Worm (Caenorhabditis elegans) whole organism, early embryonic: Measurements from ENCODE around the gene Y116A8C.463.

Experiments
- B0310.2 ChIP-seq: sonication (generic microtip); optimal IDR thresholded peaks from 2 replicates; lab custom pipeline; 2016; ENCODE audit warnings: mild to moderate bottlenecking, missing genetic modification characterization, missing compliant biosample characterization
- F13C5.2 ChIP-seq: sonication (generic microtip); optimal IDR thresholded peaks from 2 replicates; lab custom pipeline; 2017; ENCODE audit warnings: mild to moderate bottlenecking, missing genetic modification characterization, inconsistent platforms, missing compliant biosample characterization
- aly-1 ChIP-seq: sonication (generic microtip); optimal IDR thresholded peaks from 2 replicates; lab custom pipeline; 2016; ENCODE audit warnings: missing genetic modification characterization, missing compliant biosample characterization
- ama-1 ChIP-seq: fragments of 150-350 bp; optimal IDR thresholded peaks from 2 replicates; lab custom pipeline; 2014
- ceh-13 ChIP-seq: fragments of 200-800 bp; sonication (Bioruptor generic); optimal IDR thresholded peaks from 2 replicates; lab custom pipeline; 2018; ENCODE audit warnings: mild to moderate bottlenecking, missing genetic modification characterization, missing compliant biosample characterization
- ceh-36 ChIP-seq: sonication (generic microtip); optimal IDR thresholded peaks from 2 replicates; lab custom pipeline; 2016; ENCODE audit warnings: missing genetic modification characterization, inconsistent platforms, missing compliant biosample characterization
- ets-7 ChIP-seq: sonication (generic microtip); optimal IDR thresholded peaks from 2 replicates; lab custom pipeline; 2016; ENCODE audit warnings: missing genotype, missing genetic modification characterization, missing compliant biosample characterization
- flt-1 ChIP-seq: fragments of 200-800 bp; sonication (Bioruptor generic); IDR thresholded peaks from 2 replicates; pipeline ENCODE4 v1.3.6; 2022; ENCODE audit warnings: missing genetic modification characterization, missing compliant biosample characterization
- hmbx-1 ChIP-seq: sonication (generic microtip); optimal IDR thresholded peaks from 2 replicates; lab custom pipeline; 2016; ENCODE audit warnings: mild to moderate bottlenecking, missing genetic modification characterization, missing compliant biosample characterization
- hmg-4 ChIP-seq: fragments of 200-800 bp; sonication (Bioruptor generic); optimal IDR thresholded peaks from 2 replicates; lab custom pipeline; 2018; ENCODE audit warnings: mild to moderate bottlenecking, missing genetic modification characterization, missing compliant biosample characterization
- hnd-1 ChIP-seq: sonication (generic microtip); optimal IDR thresholded peaks from 2 replicates; lab custom pipeline; 2016; ENCODE audit warnings: missing genetic modification characterization, missing compliant biosample characterization
- pes-1 ChIP-seq: fragments of 200-800 bp; sonication (Bioruptor generic); IDR thresholded peaks from 2 replicates; pipeline ENCODE4 v1.3.6; 2022; ENCODE audit warnings: missing genetic modification reagents, missing genetic modification characterization, missing compliant biosample characterization
- scrt-1 ChIP-seq: fragments of 200-800 bp; sonication (Bioruptor generic); IDR thresholded peaks from 2 replicates; pipeline ENCODE4 v1.3.6; 2022; ENCODE audit warnings: missing genetic modification characterization, missing compliant biosample characterization
- sea-1 ChIP-seq: fragments of 200-800 bp; sonication (Bioruptor generic); conservative IDR thresholded peaks from 2 replicates; pipeline ENCODE4 v1.3.6; 2022; ENCODE audit warnings: missing genetic modification characterization, missing compliant biosample characterization
- tbx-11 ChIP-seq: fragments of 200-800 bp; sonication (Bioruptor generic); IDR thresholded peaks from 2 replicates; pipeline ENCODE4 v1.3.6; 2022; ENCODE audit warnings: missing genetic modification characterization, missing compliant biosample characterization
- tbx-37 ChIP-seq: fragments of 200-800 bp; sonication (Bioruptor generic); conservative IDR thresholded peaks from 2 replicates; pipeline ENCODE4 v1.3.6; 2022; ENCODE audit warnings: missing genetic modification reagents, missing genetic modification characterization, missing compliant biosample characterization
- tra-4 ChIP-seq: sonication (generic microtip); optimal IDR thresholded peaks from 2 replicates; lab custom pipeline; 2017; ENCODE audit warnings: missing genetic modification characterization, missing compliant biosample characterization

Y116A8C.463 gene

ce11 chrIV:16924092-16924491, 4.6 kb downstream of the Y116A8C.463 start, which contains the start of gene nep-24:
nep-24 (plus strand) TSS chrIV:16924392.
- TF ChIP-seq ama-1 (lab: Kevin White, UChicago) (no peak), flt-1 (GFP tag; lab: Robert Waterston, UW) (no peak), aly-1 (tag; lab: Kevin White, UChicago) (no peak), tbx-11 (GFP tag; lab: Robert Waterston, UW) (no peak), ets-7 (tag; lab: Kevin White, UChicago) (no peak)

- 0 out of 2 replicates have a peak, but pooled peaks have one; percentile 21 for TF ChIP-seq tbx-11 (GFP tag; lab: Robert Waterston, UW)
- no peak for TF ChIP-seq tbx-37 (GFP tag; lab: Robert Waterston, UW)
- 0 out of 2 replicates have a peak, but pooled peaks have one; percentile 13 for TF ChIP-seq pes-1 (GFP tag; lab: Robert Waterston, UW)
Measured at ce11 chrIV:16925363-16925863, 5.9 kb downstream of the Y116A8C.463 start.

DNA sequence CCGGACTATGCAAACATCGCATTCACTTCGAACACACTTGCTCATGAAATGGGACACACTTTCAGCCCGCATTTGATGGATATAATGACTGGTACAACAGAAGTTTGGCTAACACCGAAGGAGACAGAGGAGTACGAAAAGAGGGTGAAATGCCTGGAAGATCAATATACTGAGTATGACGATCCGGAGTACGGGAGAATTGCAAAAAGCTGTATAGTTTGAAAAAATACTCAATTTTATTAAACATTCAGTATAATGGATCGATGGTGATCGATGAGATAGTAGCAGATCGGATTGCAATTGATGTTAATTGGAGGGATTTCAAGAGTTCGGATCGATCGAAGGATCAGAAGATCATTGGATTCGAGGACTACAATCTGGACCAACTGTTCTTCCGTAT, 7.0 kb downstream of the Y116A8C.463 start:
- TF ChIP-seq ama-1 (lab: Kevin White, UChicago) (no peak), tbx-37 (GFP tag; lab: Robert Waterston, UW) (no peak), scrt-1 (no peak), flt-1 (GFP tag; lab: Robert Waterston, UW) (no peak), ets-7 (tag; lab: Kevin White, UChicago) (no peak), tra-4 (tag; lab: Kevin White, UChicago) (no peak), hmg-4 (GFP tag; lab: Kevin White, UChicago) (no peak)

ce11 chrIV:16931077-16931476, 11.6 kb downstream of the Y116A8C.463 start, which contains the start of gene Y116A8C.49:
Y116A8C.49 (minus strand) TSS chrIV:16931177.
- TF ChIP-seq tbx-37 (GFP tag; lab: Robert Waterston, UW): no peak
- TF ChIP-seq tra-4 (tag; lab: Kevin White, UChicago): no peak
- no peak for TF ChIP-seq sea-1
- no peak for TF ChIP-seq ceh-36 (tag; lab: Kevin White, UChicago)
- TF ChIP-seq ama-1 (lab: Kevin White, UChicago): no peak
- TF ChIP-seq B0310.2 (tag; lab: Kevin White, UChicago): no peak
- no peak for TF ChIP-seq aly-1 (tag; lab: Kevin White, UChicago)
- TF ChIP-seq F13C5.2: no peak
- no peak for TF ChIP-seq hmg-4 (GFP tag; lab: Kevin White, UChicago)
- no peak for TF ChIP-seq pes-1 (GFP tag; lab: Robert Waterston, UW)
- no peak for TF ChIP-seq ceh-13 (GFP tag; lab: Kevin White, UChicago)
- TF ChIP-seq scrt-1: no peak
- TF ChIP-seq ets-7 (tag; lab: Kevin White, UChicago): no peak
- TF ChIP-seq tbx-11 (GFP tag; lab: Robert Waterston, UW): no peak
- TF ChIP-seq hmbx-1: no peak

ce11 chrIV:16936053-16936452, 16.5 kb downstream of the Y116A8C.463 start:
- TF ChIP-seq ceh-36 (tag; lab: Kevin White, UChicago) (no peak), ceh-13 (GFP tag; lab: Kevin White, UChicago) (no peak), flt-1 (GFP tag; lab: Robert Waterston, UW) (no peak), ets-7 (tag; lab: Kevin White, UChicago) (no peak), F13C5.2 (no peak), aly-1 (tag; lab: Kevin White, UChicago) (no peak), sea-1 (no peak), ama-1 (lab: Kevin White, UChicago) (no peak), B0310.2 (tag; lab: Kevin White, UChicago) (no peak), tra-4 (tag; lab: Kevin White, UChicago) (no peak), hnd-1 (tag; lab: Kevin White, UChicago) (no peak), hmg-4 (GFP tag; lab: Kevin White, UChicago) (no peak), scrt-1 (no peak), tbx-37 (GFP tag; lab: Robert Waterston, UW) (no peak), hmbx-1 (no peak), tbx-11 (GFP tag; lab: Robert Waterston, UW) (no peak), pes-1 (GFP tag; lab: Robert Waterston, UW) (no peak)

DNA sequence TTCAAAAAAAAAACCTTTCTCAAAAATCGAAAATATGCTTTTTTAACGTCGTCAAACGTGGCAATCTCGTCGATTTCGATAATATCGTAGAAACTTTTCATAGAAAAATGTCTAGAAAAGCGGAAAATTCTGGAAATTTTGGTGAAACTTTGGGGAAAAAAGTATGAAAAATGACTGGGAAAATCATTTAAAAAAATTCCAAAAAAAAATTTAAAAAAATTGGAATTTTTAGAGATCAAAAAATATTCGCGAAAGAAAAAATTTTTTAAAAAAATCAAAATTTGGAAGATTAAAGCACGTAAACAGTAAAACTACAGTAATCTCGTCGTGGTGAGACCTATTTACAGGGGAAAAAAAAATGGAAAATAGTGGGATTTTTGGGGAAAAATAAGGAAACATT, 19.5 kb downstream of the Y116A8C.463 start, which contains the start of gene Y116A8C.10:
Y116A8C.10 (minus strand) TSS at position 101 of the 400 bp plus-strand sequence.
- no peak for TF ChIP-seq hmbx-1
- TF ChIP-seq tbx-11 (GFP tag; lab: Robert Waterston, UW): no peak
- no peak for TF ChIP-seq pes-1 (GFP tag; lab: Robert Waterston, UW)

DNA sequence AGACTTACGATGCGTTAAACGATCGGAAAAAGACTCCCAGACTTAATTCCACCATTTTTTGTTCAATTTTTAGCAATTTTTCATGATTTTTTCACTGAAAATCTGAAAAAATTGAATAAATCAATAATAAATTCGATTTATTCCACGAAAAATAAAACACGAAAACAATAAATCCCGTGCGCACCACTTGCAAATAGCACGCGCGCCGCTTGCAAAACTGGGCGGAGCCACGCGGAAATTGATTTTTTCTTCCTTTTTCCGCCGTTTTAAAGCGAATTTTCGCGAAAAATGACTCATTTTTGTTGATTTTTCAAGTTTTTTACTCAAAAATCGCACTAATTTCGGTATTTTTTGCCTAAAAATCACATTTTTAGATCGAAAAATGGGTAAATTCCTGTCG, 27.2 kb downstream of the Y116A8C.463 start, which contains the start of the genes Y116A8C.9 and arf-6:
Y116A8C.9 (minus strand) TSS at position 55 of the 400 bp plus-strand sequence.
arf-6 (plus strand) TSS at position 375 of the 400 bp plus-strand sequence.
- peak; percentile 6 for TF ChIP-seq hmg-4 (GFP tag; lab: Kevin White, UChicago)
- TF ChIP-seq sea-1: no peak
- TF ChIP-seq tra-4 (tag; lab: Kevin White, UChicago): no peak
- TF ChIP-seq scrt-1: peak; percentile 77
- peak; percentile 25 for TF ChIP-seq hnd-1 (tag; lab: Kevin White, UChicago)
- no peak for TF ChIP-seq hmbx-1
- TF ChIP-seq ceh-13 (GFP tag; lab: Kevin White, UChicago): no peak
- TF ChIP-seq flt-1 (GFP tag; lab: Robert Waterston, UW): 0 out of 2 replicates have a peak, but pooled peaks have one; percentile 14
- TF ChIP-seq ceh-36 (tag; lab: Kevin White, UChicago): peak; percentile 35
- no peak; the same call in 1 of the 2 replicates for TF ChIP-seq tbx-37 (GFP tag; lab: Robert Waterston, UW)
- TF ChIP-seq B0310.2 (tag; lab: Kevin White, UChicago): no peak
- no peak for TF ChIP-seq ets-7 (tag; lab: Kevin White, UChicago)
- no peak for TF ChIP-seq ama-1 (lab: Kevin White, UChicago)
- peak; percentile 85 for TF ChIP-seq F13C5.2
- TF ChIP-seq pes-1 (GFP tag; lab: Robert Waterston, UW): peak; percentile 74
- no peak for TF ChIP-seq aly-1 (tag; lab: Kevin White, UChicago)
- peak; percentile 53; the same call in 1 of the 2 replicates for TF ChIP-seq tbx-11 (GFP tag; lab: Robert Waterston, UW)
